Fruit fly (Drosophila melanogaster) whole organism, adult: ENCODE data around the gene Sos.

ENCODE experiments used
- CG12768 ChIP-seq: fragments of 200-800 bp; sonication (Bioruptor generic); optimal IDR thresholded peaks from 2 replicates; lab custom pipeline; 2017; ENCODE audit warnings: missing biosample characterization, missing genetic modification characterization, mild to moderate bottlenecking, moderate library complexity, missing genetic modification reagents
- CG14711 ChIP-seq: fragments of 200-800 bp; sonication (Bioruptor generic); optimal IDR thresholded peaks from 2 replicates; lab custom pipeline; 2018; ENCODE audit warnings: missing biosample characterization, mild to moderate bottlenecking, missing genetic modification characterization, moderate library complexity
- CG33017 ChIP-seq: fragments of 200-800 bp; sonication (Bioruptor generic); optimal IDR thresholded peaks from 2 replicates; lab custom pipeline; 2018; ENCODE audit warnings: missing biosample characterization, mild to moderate bottlenecking, missing genetic modification characterization, moderate library complexity
- CG5204 ChIP-seq: fragments of 200-800 bp; sonication (Bioruptor generic); optimal IDR thresholded peaks from 2 replicates; lab custom pipeline; 2016; ENCODE audit warnings: missing biosample characterization, missing genetic modification characterization
- CG7101 ChIP-seq: fragments of 200-800 bp; sonication (Bioruptor generic); optimal IDR thresholded peaks from 2 replicates; lab custom pipeline; 2018; ENCODE audit warnings: missing biosample characterization, mild to moderate bottlenecking, missing genetic modification characterization, moderate library complexity
- kay ChIP-seq: fragments of 200-800 bp; sonication (Bioruptor generic); peaks from one replicate; lab custom pipeline; 2016; ENCODE audit warnings: missing biosample characterization, missing genetic modification characterization, borderline replicate concordance

DNA sequence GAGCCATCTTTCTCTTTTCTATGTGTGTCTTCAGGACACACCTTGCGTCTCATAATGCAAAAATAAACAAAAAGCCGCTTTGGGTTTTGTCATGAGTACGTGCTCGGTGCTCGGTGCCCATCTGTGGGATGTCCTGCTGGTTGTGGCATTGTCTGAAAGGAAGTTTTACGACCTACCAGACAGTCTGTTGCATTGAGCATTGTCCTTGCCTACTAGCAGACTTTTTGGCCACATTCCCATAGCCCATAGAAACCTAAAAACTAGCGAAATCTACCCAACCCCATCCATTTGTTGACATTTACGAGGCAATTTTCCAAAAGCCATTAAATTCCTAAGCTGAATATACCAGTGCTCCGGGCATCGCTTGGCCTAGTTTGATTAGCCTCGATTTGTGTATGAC lies 37.5 kb downstream of the Sos start:
- TF ChIP-seq CG5204 (GFP tag; lab: Kevin White, UChicago): no peak
- TF ChIP-seq CG33017: no peak
- no peak for TF ChIP-seq CG12768
- no peak for TF ChIP-seq CG14711 (tag; lab: Kevin White, UChicago)
- TF ChIP-seq kay (GFP tag; lab: Kevin White, UChicago): no peak
- TF ChIP-seq CG7101: no peak
